Fruit fly (Drosophila melanogaster): Measurements from ENCODE around the gene CG34376.
A peak's percentile ranks its signal among the peaks of the same experiment; 100 is the strongest.

The CG34376 gene

dm6 chr3R:22503630-22504029 lies 55.7 kb downstream of the CG34376 start (continued):
- TF ChIP-seq lbe (GFP tag; optimal IDR thresholded peaks at IDR 0.05) (no peak), ap (GFP tag; IDR thresholded peaks at IDR 0.05) (no peak), CG8478 (optimal IDR thresholded peaks at IDR 0.05) (no peak), Mad (GFP tag; optimal IDR thresholded peaks at IDR 0.05) (no peak), ara (GFP tag; IDR thresholded peaks at IDR 0.05) (no peak), CG10462 (GFP tag; optimal IDR thresholded peaks at IDR 0.05) (no peak), Fer1 (GFP tag; optimal IDR thresholded peaks at IDR 0.05) (peak; percentile 49), knrl (GFP tag; IDR thresholded peaks at IDR 0.05; ENCODE audit: partially characterized antibody) (no peak), CG8359 (GFP tag; optimal IDR thresholded peaks at IDR 0.05; ENCODE audit: borderline replicate concordance) (no peak), lab (GFP tag; optimal IDR thresholded peaks at IDR 0.05) (peak; percentile 72), hth (optimal IDR thresholded peaks at IDR 0.05) (no peak), Dp (GFP tag; optimal IDR thresholded peaks at IDR 0.05) (no peak), Poxn (GFP tag; IDR thresholded peaks at IDR 0.05) (no peak), CG1233 (GFP tag; optimal IDR thresholded peaks at IDR 0.05) (no peak), CG13424 (tag; optimal IDR thresholded peaks at IDR 0.05) (no peak), CG2875 (GFP tag; optimal IDR thresholded peaks at IDR 0.05) (no peak), ab (GFP tag; optimal IDR thresholded peaks at IDR 0.05) (no peak), Side (GFP tag; optimal IDR thresholded peaks at IDR 0.05) (no peak), CG4820 (GFP tag; optimal IDR thresholded peaks at IDR 0.05) (no peak), CG10543 (GFP tag; optimal IDR thresholded peaks at IDR 0.05) (no peak), dysf (GFP tag; IDR thresholded peaks at IDR 0.05) (0 out of 3 replicates have a peak, but pooled peaks have one; percentile 26), scrt (GFP tag; optimal IDR thresholded peaks at IDR 0.05) (peak; percentile 16), Neu2 (GFP tag; optimal IDR thresholded peaks at IDR 0.05; ENCODE audit: borderline replicate concordance) (no peak), CG11723 (GFP tag; optimal IDR thresholded peaks at IDR 0.05) (no peak), NC2α (GFP tag; optimal IDR thresholded peaks at IDR 0.05) (no peak), jigr1 (GFP tag; IDR thresholded peaks at IDR 0.05) (no peak), CG3847 (GFP tag; IDR thresholded peaks at IDR 0.05) (no peak), cato (GFP tag; optimal IDR thresholded peaks at IDR 0.05; ENCODE audit: borderline replicate concordance) (no peak), Vsx1 (GFP tag; optimal IDR thresholded peaks at IDR 0.05) (no peak), CG10147 (GFP tag; optimal IDR thresholded peaks at IDR 0.05) (peak; percentile 17), vfl (GFP tag; optimal IDR thresholded peaks at IDR 0.05) (no peak), Sry-δ (GFP tag; optimal IDR thresholded peaks at IDR 0.05) (no peak), Abd-B (GFP tag; optimal IDR thresholded peaks at IDR 0.05) (no peak), CG4730 (GFP tag; IDR thresholded peaks at IDR 0.05) (0 out of 2 replicates have a peak, but pooled peaks have one; percentile 21), CG11696 (GFP tag; IDR thresholded peaks at IDR 0.05) (no peak), Optix (GFP tag; IDR thresholded peaks at IDR 0.05) (no peak), run (tag; optimal IDR thresholded peaks at IDR 0.05) (no peak), Tbp (GFP tag; optimal IDR thresholded peaks at IDR 0.05) (no peak), sim (GFP tag; IDR thresholded peaks at IDR 0.05) (no peak), CG31224 (GFP tag; IDR thresholded peaks at IDR 0.05) (no peak), fru (optimal IDR thresholded peaks at IDR 0.05) (no peak), mam (GFP tag; optimal IDR thresholded peaks at IDR 0.05) (no peak), CG3065 (GFP tag; optimal IDR thresholded peaks at IDR 0.05) (no peak), CG14710 (tag; optimal IDR thresholded peaks at IDR 0.05) (no peak), tap (tag; optimal IDR thresholded peaks at IDR 0.05) (no peak), CG30020 (tag; optimal IDR thresholded peaks at IDR 0.05) (no peak), klu (GFP tag; IDR thresholded peaks at IDR 0.05) (no peak), CG2678 (tag; optimal IDR thresholded peaks at IDR 0.05) (peak; percentile 43), Adf1 (GFP tag; IDR thresholded peaks at IDR 0.05) (no peak), dan (GFP tag; IDR thresholded peaks at IDR 0.05) (no peak), inv (GFP tag; IDR thresholded peaks at IDR 0.05; ENCODE audit: partially characterized antibody) (no peak), CG17568 (GFP tag; optimal IDR thresholded peaks at IDR 0.05) (no peak), CG10267 (tag; optimal IDR thresholded peaks at IDR 0.05) (no peak)
